Worm (Caenorhabditis elegans) whole organism, mixed stage, embryonic: ENCODE measurements around the gene sdz-32.

ENCODE experiments used
- M03D4.4 ChIP-seq: sonication (generic microtip); optimal IDR thresholded peaks from 2 replicates; lab custom pipeline; 2017; ENCODE audit warnings: mild to moderate bottlenecking, missing genetic modification characterization, missing compliant biosample characterization
- bed-3 ChIP-seq: fragments of 200-800 bp; sonication (Bioruptor generic); optimal IDR thresholded peaks from 3 replicates; lab custom pipeline; 2018; ENCODE audit warnings: mild to moderate bottlenecking, missing genetic modification characterization, moderate library complexity, missing compliant biosample characterization
- ceh-39 ChIP-seq: fragments of 150-350 bp; optimal IDR thresholded peaks from 2 replicates; lab custom pipeline; 2014; ENCODE audit warnings: missing biosample characterization, missing genetic modification characterization
- ceh-43 ChIP-seq: fragments of 200-800 bp; sonication (Bioruptor generic); optimal IDR thresholded peaks from 2 replicates; lab custom pipeline; 2018; ENCODE audit warnings: mild to moderate bottlenecking, missing genetic modification characterization, moderate library complexity, missing compliant biosample characterization
- ceh-83 ChIP-seq: fragments of 200-800 bp; sonication (Bioruptor generic); optimal IDR thresholded peaks from 2 replicates; lab custom pipeline; 2018; ENCODE audit warnings: mild to moderate bottlenecking, missing genetic modification characterization, missing compliant biosample characterization
- ces-1 ChIP-seq: fragments of 150-350 bp; optimal IDR thresholded peaks from 2 replicates; lab custom pipeline; 2014; ENCODE audit warnings: missing biosample characterization, missing genetic modification reagents, missing genetic modification characterization
- cnd-1 ChIP-seq: fragments of 200-800 bp; sonication (Bioruptor generic); optimal IDR thresholded peaks from 2 replicates; lab custom pipeline; 2018; ENCODE audit warnings: mild to moderate bottlenecking, missing genetic modification characterization, missing compliant biosample characterization
- elt-3 ChIP-seq: fragments of 150-350 bp; optimal IDR thresholded peaks from 2 replicates; lab custom pipeline; 2014; ENCODE audit warnings: missing biosample characterization, missing genetic modification characterization
- flh-1 ChIP-seq: fragments of 200-800 bp; sonication (Bioruptor generic); optimal IDR thresholded peaks from 2 replicates; lab custom pipeline; 2018; ENCODE audit warnings: mild to moderate bottlenecking, missing genetic modification characterization, moderate library complexity, missing compliant biosample characterization
- ham-2 ChIP-seq: fragments of 200-800 bp; sonication (Bioruptor generic); optimal IDR thresholded peaks from 2 replicates; lab custom pipeline; 2018; ENCODE audit warnings: mild to moderate bottlenecking, missing genetic modification characterization, missing compliant biosample characterization
- hlh-1 ChIP-seq: fragments of 150-350 bp; optimal IDR thresholded peaks from 2 replicates; lab custom pipeline; 2014; ENCODE audit warnings: missing biosample characterization, missing genetic modification reagents, missing genetic modification characterization
- lin-13 ChIP-seq: fragments of 150-350 bp; optimal IDR thresholded peaks from 2 replicates; lab custom pipeline; 2014; ENCODE audit warnings: missing biosample characterization, missing genetic modification characterization
- lin-32 ChIP-seq: fragments of 200-800 bp; sonication (Bioruptor generic); optimal IDR thresholded peaks from 2 replicates; lab custom pipeline; 2018; ENCODE audit warnings: mild to moderate bottlenecking, missing genetic modification characterization, missing compliant biosample characterization
- lsy-2 ChIP-seq: fragments of 150-350 bp; optimal IDR thresholded peaks from 2 replicates; lab custom pipeline; 2014; ENCODE audit warnings: missing biosample characterization, missing genetic modification characterization
- mab-5 ChIP-seq: fragments of 150-350 bp; optimal IDR thresholded peaks from 2 replicates; lab custom pipeline; 2014; ENCODE audit warnings: missing biosample characterization, missing genetic modification characterization
- mls-2 ChIP-seq: sonication (generic microtip); optimal IDR thresholded peaks from 2 replicates; lab custom pipeline; 2016; ENCODE audit warnings: mild to moderate bottlenecking, missing genetic modification characterization, moderate library complexity, missing compliant biosample characterization
- nhr-12 ChIP-seq: fragments of 150-350 bp; optimal IDR thresholded peaks from 2 replicates; lab custom pipeline; 2014; ENCODE audit warnings: missing biosample characterization, missing genetic modification characterization
- nhr-2 ChIP-seq: fragments of 150-350 bp; optimal IDR thresholded peaks from 2 replicates; lab custom pipeline; 2014; ENCODE audit warnings: missing biosample characterization, missing genetic modification characterization
- nhr-237 ChIP-seq: fragments of 150-350 bp; optimal IDR thresholded peaks from 2 replicates; lab custom pipeline; 2014; ENCODE audit warnings: missing biosample characterization, missing genetic modification characterization
- nhr-28 ChIP-seq: fragments of 150-350 bp; optimal IDR thresholded peaks from 2 replicates; lab custom pipeline; 2014; ENCODE audit warnings: missing biosample characterization, missing genetic modification characterization
- nhr-76 ChIP-seq: sonication (generic microtip); optimal IDR thresholded peaks from 2 replicates; lab custom pipeline; 2017; ENCODE audit warnings: missing biosample characterization, missing genetic modification characterization
- pha-4 ChIP-seq: fragments of 150-350 bp; optimal IDR thresholded peaks from 2 replicates; lab custom pipeline; 2018; ENCODE audit warnings: missing biosample characterization, missing genetic modification reagents, missing genetic modification characterization
- sem-2 ChIP-seq: fragments of 200-800 bp; sonication (Bioruptor generic); optimal IDR thresholded peaks from 2 replicates; lab custom pipeline; 2018; ENCODE audit warnings: mild to moderate bottlenecking, missing genetic modification characterization, missing compliant biosample characterization
- sptf-1 ChIP-seq: sonication (generic microtip); optimal IDR thresholded peaks from 2 replicates; lab custom pipeline; 2017; ENCODE audit warnings: mild to moderate bottlenecking, missing genetic modification characterization, moderate library complexity, missing compliant biosample characterization
- tbx-8 ChIP-seq: fragments of 200-800 bp; sonication (Bioruptor generic); optimal IDR thresholded peaks from 2 replicates; lab custom pipeline; 2018; ENCODE audit warnings: mild to moderate bottlenecking, missing genetic modification characterization, moderate library complexity, missing compliant biosample characterization
- unc-120 ChIP-seq: sonication (generic microtip); optimal IDR thresholded peaks from 2 replicates; lab custom pipeline; 2017; ENCODE audit warnings: missing genetic modification characterization, missing compliant biosample characterization; ENCODE audit not compliant: poor library complexity, severe bottlenecking
- unc-39 ChIP-seq: fragments of 150-350 bp; optimal IDR thresholded peaks from 2 replicates; lab custom pipeline; 2014; ENCODE audit warnings: missing biosample characterization, missing genetic modification characterization
- unc-62 ChIP-seq: fragments of 150-350 bp; optimal IDR thresholded peaks from 2 replicates; lab custom pipeline; 2014; ENCODE audit warnings: missing biosample characterization, missing genetic modification reagents, missing genetic modification characterization
- zip-8 ChIP-seq: fragments of 150-350 bp; optimal IDR thresholded peaks from 2 replicates; lab custom pipeline; 2014; ENCODE audit warnings: missing biosample characterization, missing genetic modification characterization
- ztf-11 ChIP-seq: fragments of 150-350 bp; optimal IDR thresholded peaks from 2 replicates; lab custom pipeline; 2014; ENCODE audit warnings: missing biosample characterization, missing genetic modification characterization

The sdz-32 gene

ce11 chrII:3473744-3474143, at the start of gene sdz-32:
Gene sdz-32 (plus strand): TSS chrII:3474044.
- TF ChIP-seq tbx-8 (GFP tag; lab: Kevin White, UChicago) (no peak), ceh-43 (GFP tag; lab: Kevin White, UChicago) (no peak), ces-1 (GFP tag; lab: Kevin White, UChicago) (no peak), nhr-12 (no peak), ceh-39 (tag; lab: Kevin White, UChicago) (no peak), elt-3 (tag; lab: Kevin White, UChicago) (no peak), ham-2 (GFP tag; lab: Kevin White, UChicago) (no peak), unc-62 (GFP tag; lab: Kevin White, UChicago) (no peak), unc-120 (tag; lab: Kevin White, UChicago) (no peak), hlh-1 (tag; lab: Kevin White, UChicago) (no peak), mab-5 (no peak), cnd-1 (tag; lab: Kevin White, UChicago) (no peak), flh-1 (GFP tag; lab: Kevin White, UChicago) (no peak), M03D4.4 (tag; lab: Kevin White, UChicago) (no peak), nhr-237 (tag; lab: Kevin White, UChicago) (no peak), sptf-1 (no peak), nhr-28 (tag; lab: Kevin White, UChicago) (no peak), unc-39 (tag; lab: Kevin White, UChicago) (no peak), zip-8 (tag; lab: Kevin White, UChicago) (no peak), ztf-11 (no peak)

- TF ChIP-seq hlh-1 (tag; lab: Kevin White, UChicago), result no peak
- TF ChIP-seq lsy-2 (tag; lab: Kevin White, UChicago), result no peak
- no peak for TF ChIP-seq nhr-237 (tag; lab: Kevin White, UChicago)
- TF ChIP-seq nhr-2 (tag; lab: Kevin White, UChicago), result no peak
These were observed 48.4 kb upstream of the sdz-32 start, which contains the start of gene nep-11 for ce11 chrII:3425433-3425832. Gene nep-11 (minus strand): TSS chrII:3425533.

- TF ChIP-seq nhr-12 (no peak), flh-1 (GFP tag; lab: Kevin White, UChicago) (no peak), mls-2 (no peak), unc-120 (tag; lab: Kevin White, UChicago) (no peak), nhr-28 (tag; lab: Kevin White, UChicago) (no peak), ces-1 (GFP tag; lab: Kevin White, UChicago) (peak; percentile 71), nhr-76 (tag; lab: Kevin White, UChicago) (no peak), ham-2 (GFP tag; lab: Kevin White, UChicago) (no peak), M03D4.4 (tag; lab: Kevin White, UChicago) (no peak), sptf-1 (peak; percentile 16), ceh-83 (GFP tag; lab: Kevin White, UChicago) (no peak), tbx-8 (GFP tag; lab: Kevin White, UChicago) (no peak)
These were observed 45.6 kb upstream of the sdz-32 start for ce11 chrII:3428158-3428704.

DNA sequence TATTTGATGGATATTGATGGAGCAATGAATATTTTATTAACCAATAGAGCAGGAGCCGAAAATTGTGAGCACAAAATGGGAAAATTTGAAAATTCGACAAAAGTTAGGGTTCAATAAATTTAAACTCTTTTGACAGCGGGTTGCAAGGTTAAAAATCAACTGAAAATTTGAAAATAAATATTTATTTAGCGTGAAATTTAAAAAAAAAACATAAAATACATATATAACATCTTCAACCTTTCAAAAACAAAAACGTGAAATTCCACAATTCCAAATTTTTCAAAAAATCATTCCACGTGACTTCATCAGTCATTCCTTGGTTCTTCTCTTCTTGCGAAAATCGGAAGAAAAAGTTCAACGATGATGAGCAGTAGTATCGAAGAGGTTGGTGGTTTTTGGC, 44.4 kb upstream of the sdz-32 start, which contains the start of gene C16C8.18:
Gene C16C8.18, plus strand, starts transcription at position 301 of the 400 bp plus-strand sequence.
- TF ChIP-seq ztf-11 (no peak), lsy-2 (tag; lab: Kevin White, UChicago) (no peak), mls-2 (no peak), elt-3 (tag; lab: Kevin White, UChicago) (no peak), unc-120 (tag; lab: Kevin White, UChicago) (no peak), lin-32 (GFP tag; lab: Kevin White, UChicago) (no peak), unc-62 (GFP tag; lab: Kevin White, UChicago) (no peak), bed-3 (GFP tag; lab: Kevin White, UChicago) (no peak), ham-2 (GFP tag; lab: Kevin White, UChicago) (no peak), sem-2 (GFP tag; lab: Kevin White, UChicago) (no peak), pha-4 (tag; lab: Kevin White, UChicago) (no peak), flh-1 (GFP tag; lab: Kevin White, UChicago) (no peak), ceh-43 (GFP tag; lab: Kevin White, UChicago) (no peak), ceh-83 (GFP tag; lab: Kevin White, UChicago) (no peak), lin-13 (tag; lab: Kevin White, UChicago) (no peak), nhr-2 (tag; lab: Kevin White, UChicago) (no peak)
